Worm (Caenorhabditis elegans) whole organism, L2 larva: Measurements from ENCODE around the gene djr-1.1.

Experiments used
- C34F6.9 ChIP-seq: fragments of 150-350 bp; optimal IDR thresholded peaks from 2 replicates; lab custom pipeline; 2014; ENCODE audit warnings: missing biosample characterization, missing genetic modification characterization
- elt-1 ChIP-seq: fragments of 150-350 bp; optimal IDR thresholded peaks from 2 replicates; lab custom pipeline; 2014; ENCODE audit warnings: missing biosample characterization, missing genetic modification characterization
- lin-39 ChIP-seq: fragments of 150-350 bp; optimal IDR thresholded peaks from 2 replicates; lab custom pipeline; 2014; ENCODE audit warnings: missing biosample characterization, missing genetic modification reagents, missing genetic modification characterization
- mdl-1 ChIP-seq, 2 experiments: fragments of 150-350 bp in 1 of 2; sonication (generic microtip) in 1 of 2; optimal IDR thresholded peaks; 2 replicates each; lab custom pipeline; 2017; ENCODE audit warnings: missing biosample characterization in 2 of 2, missing genetic modification characterization in 2 of 2
- nhr-23 ChIP-seq: fragments of 150-350 bp; optimal IDR thresholded peaks from 2 replicates; lab custom pipeline; 2014; ENCODE audit warnings: missing biosample characterization, missing genetic modification reagents, missing genetic modification characterization
- nhr-237 ChIP-seq: fragments of 150-350 bp; optimal IDR thresholded peaks from 2 replicates; lab custom pipeline; 2014; ENCODE audit warnings: missing biosample characterization, missing genetic modification characterization

DNA sequence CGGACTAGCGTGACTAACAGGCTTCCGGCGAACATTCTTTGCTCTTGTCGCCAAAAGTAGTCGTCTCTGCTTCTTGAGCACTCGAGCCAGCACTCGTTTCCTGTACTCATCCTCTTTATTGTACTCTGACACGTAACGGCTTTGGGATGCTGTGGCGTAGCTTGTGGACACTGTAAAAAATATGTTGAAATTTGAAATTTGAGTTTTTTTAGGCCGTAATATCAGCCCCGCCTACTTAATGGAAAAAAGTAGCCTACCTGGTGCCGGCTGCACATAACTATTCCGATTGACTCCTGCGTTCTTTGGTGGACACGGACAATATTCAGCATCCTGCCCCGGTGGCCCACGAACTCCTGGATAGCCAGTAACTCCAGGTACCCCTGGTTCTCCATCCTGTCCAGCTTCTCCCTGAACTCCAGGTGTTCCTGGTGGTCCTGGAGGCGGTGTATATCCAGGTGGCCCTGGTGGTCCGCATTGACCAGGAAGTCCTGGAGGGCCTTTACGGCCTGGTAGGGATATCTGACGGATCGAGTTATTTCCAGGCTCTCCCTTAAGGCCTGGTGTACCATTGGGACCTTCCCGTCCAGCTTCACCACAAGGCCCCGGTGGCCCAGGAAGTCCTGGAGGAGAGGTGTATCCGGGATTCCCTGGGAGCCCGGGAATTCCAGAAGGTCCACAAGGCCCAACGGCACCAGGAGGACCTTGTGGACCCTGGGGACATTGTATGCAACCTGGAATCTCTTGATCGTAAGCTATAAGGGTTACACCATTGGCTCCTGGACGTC, 13.7 kb downstream of the djr-1.1 start:
- TF ChIP-seq nhr-237 (tag; lab: Kevin White, UChicago): no peak
- no peak for TF ChIP-seq nhr-23 (tag; lab: Kevin White, UChicago)
- no peak for TF ChIP-seq elt-1 (tag; lab: Kevin White, UChicago)
- no peak for TF ChIP-seq C34F6.9 (tag; lab: Kevin White, UChicago)
- TF ChIP-seq lin-39 (tag; lab: Kevin White, UChicago): no peak
- TF ChIP-seq mdl-1 (tag; optimal IDR thresholded peaks at IDR 0.05; lab: Kevin White, UChicago): no peak
